Worm (Caenorhabditis elegans) whole organism, late embryonic: ENCODE measurements around the gene W08E12.7.
A peak's percentile ranks its signal among the peaks of the same experiment; 100 is the strongest.
"Not testable (repeated sequence)": the region's sequence is repeated elsewhere in the genome, so short reads cannot be mapped to it uniquely, and the experiment has no call there.

Experiments
- T23F11.4 ChIP-seq: fragments of 200-800 bp; sonication (Bioruptor generic); optimal IDR thresholded peaks from 2 replicates; lab custom pipeline; 2018; ENCODE audit warnings: mild to moderate bottlenecking, missing genetic modification characterization, missing compliant biosample characterization
- Y22D7AL.16 ChIP-seq: sonication (generic microtip); optimal IDR thresholded peaks from 2 replicates; lab custom pipeline; 2016; ENCODE audit warnings: missing genetic modification characterization, missing compliant biosample characterization
- ahr-1 ChIP-seq: sonication (generic microtip); optimal IDR thresholded peaks from 2 replicates; lab custom pipeline; 2016; ENCODE audit warnings: missing genetic modification characterization, missing compliant biosample characterization
- ama-1 ChIP-seq: fragments of 150-350 bp; optimal IDR thresholded peaks from 2 replicates; lab custom pipeline; 2014
- ceh-14 ChIP-seq: sonication (generic microtip); optimal IDR thresholded peaks from 2 replicates; lab custom pipeline; 2016; ENCODE audit warnings: missing genotype, missing genetic modification characterization, missing compliant biosample characterization
- ceh-18 ChIP-seq: sonication (generic microtip); optimal IDR thresholded peaks from 2 replicates; lab custom pipeline; 2016; ENCODE audit warnings: missing genetic modification characterization, missing compliant biosample characterization
- ceh-19 ChIP-seq: fragments of 200-800 bp; sonication (Bioruptor generic); optimal IDR thresholded peaks from 2 replicates; lab custom pipeline; 2018; ENCODE audit warnings: mild to moderate bottlenecking, missing genetic modification characterization, missing compliant biosample characterization
- ceh-31 ChIP-seq: sonication (generic microtip); optimal IDR thresholded peaks from 2 replicates; lab custom pipeline; 2016; ENCODE audit warnings: missing genetic modification characterization, missing compliant biosample characterization
- ceh-34 ChIP-seq: sonication (generic microtip); optimal IDR thresholded peaks from 2 replicates; lab custom pipeline; 2016; ENCODE audit warnings: mild to moderate bottlenecking, missing genetic modification characterization, missing compliant biosample characterization
- ceh-48 ChIP-seq: sonication (generic microtip); optimal IDR thresholded peaks from 2 replicates; lab custom pipeline; 2016; ENCODE audit warnings: missing genetic modification characterization, inconsistent platforms, missing compliant biosample characterization
- dve-1 ChIP-seq: sonication (generic microtip); optimal IDR thresholded peaks from 2 replicates; lab custom pipeline; 2017; ENCODE audit warnings: antibody characterized with exemption, mild to moderate bottlenecking, missing genetic modification characterization, missing compliant biosample characterization
- elt-2 ChIP-seq: sonication (generic microtip); optimal IDR thresholded peaks from 2 replicates; lab custom pipeline; 2016; ENCODE audit warnings: missing genetic modification reagents, missing genetic modification characterization, missing compliant biosample characterization
- ets-4 ChIP-seq: sonication (generic microtip); optimal IDR thresholded peaks from 2 replicates; lab custom pipeline; 2016; ENCODE audit warnings: missing genetic modification characterization, missing compliant biosample characterization
- fax-1 ChIP-seq: sonication (generic microtip); optimal IDR thresholded peaks from 2 replicates; lab custom pipeline; 2016; ENCODE audit warnings: missing genotype, missing genetic modification characterization, missing compliant biosample characterization
- fkh-10 ChIP-seq: fragments of 150-350 bp; optimal IDR thresholded peaks from 2 replicates; lab custom pipeline; 2014; ENCODE audit warnings: missing biosample characterization, missing genetic modification reagents, missing genetic modification characterization
- gmeb-2 ChIP-seq: sonication (generic microtip); optimal IDR thresholded peaks from 2 replicates; lab custom pipeline; 2016; ENCODE audit warnings: missing genetic modification characterization, inconsistent platforms, missing compliant biosample characterization
- hlh-13 ChIP-seq: fragments of 200-800 bp; sonication (Bioruptor generic); optimal IDR thresholded peaks from 2 replicates; lab custom pipeline; 2018; ENCODE audit warnings: mild to moderate bottlenecking, missing genetic modification characterization, missing compliant biosample characterization
- hlh-6 ChIP-seq: sonication (generic microtip); optimal IDR thresholded peaks from 2 replicates; lab custom pipeline; 2016; ENCODE audit warnings: missing genotype, missing genetic modification characterization, missing compliant biosample characterization
- nfya-1 ChIP-seq: sonication (generic microtip); optimal IDR thresholded peaks from 2 replicates; lab custom pipeline; 2017; ENCODE audit warnings: missing genetic modification characterization, mild to moderate bottlenecking, missing compliant biosample characterization, antibody characterized with exemption, moderate library complexity
- nhr-11 ChIP-seq: fragments of 150-350 bp; optimal IDR thresholded peaks from 2 replicates; lab custom pipeline; 2014; ENCODE audit warnings: missing biosample characterization, missing genetic modification characterization
- nhr-232 ChIP-seq: sonication (generic microtip); optimal IDR thresholded peaks from 2 replicates; lab custom pipeline; 2016; ENCODE audit warnings: missing genetic modification characterization, missing compliant biosample characterization
- odd-2 ChIP-seq: sonication (generic microtip); optimal IDR thresholded peaks from 2 replicates; lab custom pipeline; 2017; ENCODE audit warnings: antibody characterized with exemption, mild to moderate bottlenecking, missing genetic modification characterization, missing compliant biosample characterization
- pha-2 ChIP-seq: sonication (generic microtip); optimal IDR thresholded peaks from 2 replicates; lab custom pipeline; 2017; ENCODE audit warnings: mild to moderate bottlenecking, missing genetic modification characterization, missing compliant biosample characterization
- pha-4 ChIP-seq: fragments of 150-350 bp; optimal IDR thresholded peaks from 2 replicates; lab custom pipeline; 2018; ENCODE audit warnings: missing biosample characterization, missing genetic modification reagents, missing genetic modification characterization
- pqm-1 ChIP-seq: sonication (generic microtip); optimal IDR thresholded peaks from 2 replicates; lab custom pipeline; 2016; ENCODE audit warnings: missing genetic modification characterization, missing compliant biosample characterization
- ref-2 ChIP-seq: sonication (generic microtip); optimal IDR thresholded peaks from 2 replicates; lab custom pipeline; 2016; ENCODE audit warnings: missing genetic modification characterization, missing compliant biosample characterization
- rnt-1 ChIP-seq: sonication (generic microtip); optimal IDR thresholded peaks from 2 replicates; lab custom pipeline; 2016; ENCODE audit warnings: missing genetic modification characterization, missing compliant biosample characterization
- sox-2 ChIP-seq: fragments of 200-800 bp; sonication (Bioruptor generic); IDR thresholded peaks from 2 replicates; pipeline ENCODE4 v1.3.6; 2022; ENCODE audit warnings: missing genetic modification reagents, missing genetic modification characterization, missing compliant biosample characterization
- sox-4 ChIP-seq: sonication (generic microtip); optimal IDR thresholded peaks from 2 replicates; lab custom pipeline; 2017; ENCODE audit warnings: mild to moderate bottlenecking, missing genetic modification characterization, inconsistent platforms, missing compliant biosample characterization
- syd-9 ChIP-seq: sonication (generic microtip); optimal IDR thresholded peaks from 2 replicates; lab custom pipeline; 2016; ENCODE audit warnings: mild to moderate bottlenecking, missing genetic modification characterization, moderate library complexity, missing compliant biosample characterization
- tbx-2 ChIP-seq: sonication (generic microtip); optimal IDR thresholded peaks from 2 replicates; lab custom pipeline; 2016; ENCODE audit warnings: missing genetic modification characterization, missing compliant biosample characterization
- ttx-3 ChIP-seq: sonication (generic microtip); optimal IDR thresholded peaks from 2 replicates; lab custom pipeline; 2016; ENCODE audit warnings: missing genetic modification reagents, missing genetic modification characterization, missing compliant biosample characterization
- unc-3 ChIP-seq, 2 experiments: fragments of 200-800 bp in 1 of 2; sonication (Bioruptor generic) in 1 of 2; sonication (generic microtip) in 1 of 2; conservative IDR thresholded peaks in 1 of 2; optimal IDR thresholded peaks in 1 of 2; 2 replicates each; pipeline versions ENCODE4 v1.3.6 to Lab custom; 2016 to 2022; ENCODE audit warnings: missing compliant biosample characterization in 2 of 2, missing genetic modification characterization in 2 of 2, missing genetic modification reagents in 1 of 2
- unc-42 ChIP-seq: sonication (generic microtip); optimal IDR thresholded peaks from 2 replicates; lab custom pipeline; 2016; ENCODE audit warnings: missing genotype, missing genetic modification characterization, missing compliant biosample characterization
- unc-55 ChIP-seq: sonication (generic microtip); optimal IDR thresholded peaks from 2 replicates; lab custom pipeline; 2017; ENCODE audit warnings: missing biosample characterization, missing genetic modification reagents, missing genetic modification characterization
- zip-5 ChIP-seq: sonication (generic microtip); optimal IDR thresholded peaks from 2 replicates; lab custom pipeline; 2016; ENCODE audit warnings: missing genetic modification characterization, missing compliant biosample characterization
- ztf-16 ChIP-seq: sonication (generic microtip); optimal IDR thresholded peaks from 2 replicates; lab custom pipeline; 2017; ENCODE audit warnings: missing genetic modification characterization, missing compliant biosample characterization

Gene W08E12.7

DNA sequence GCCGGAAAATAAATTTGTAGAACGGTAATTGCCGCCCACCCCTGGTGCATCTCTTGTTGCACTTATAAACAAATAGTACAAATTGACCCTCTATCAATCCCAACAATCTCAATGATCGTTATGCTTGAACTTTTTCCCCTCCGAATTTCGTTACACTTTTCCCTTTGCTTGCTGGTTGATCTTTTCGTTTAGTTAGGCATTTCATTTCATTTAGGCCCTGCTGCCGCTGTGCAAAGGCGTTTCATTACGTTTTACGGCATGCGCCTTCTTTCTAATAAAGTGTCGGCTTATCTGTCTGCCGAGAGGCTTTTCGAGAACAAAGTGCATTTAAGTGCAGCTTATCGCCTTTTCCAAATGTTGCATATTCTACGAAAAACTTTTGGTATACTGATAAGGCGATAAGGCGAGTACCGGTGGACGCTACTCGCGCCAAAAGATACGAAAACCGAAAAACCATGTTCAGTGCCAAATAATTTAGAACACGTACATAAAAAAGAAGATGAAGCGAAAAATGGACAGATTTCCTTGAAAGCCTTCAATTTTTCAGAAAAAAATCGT, 15.8 kb downstream of the W08E12.7 start:
- peak; percentile 42 for TF ChIP-seq elt-2
- TF ChIP-seq sox-2 = no peak
- no peak for TF ChIP-seq pha-4 (tag; lab: Kevin White, UChicago)

DNA sequence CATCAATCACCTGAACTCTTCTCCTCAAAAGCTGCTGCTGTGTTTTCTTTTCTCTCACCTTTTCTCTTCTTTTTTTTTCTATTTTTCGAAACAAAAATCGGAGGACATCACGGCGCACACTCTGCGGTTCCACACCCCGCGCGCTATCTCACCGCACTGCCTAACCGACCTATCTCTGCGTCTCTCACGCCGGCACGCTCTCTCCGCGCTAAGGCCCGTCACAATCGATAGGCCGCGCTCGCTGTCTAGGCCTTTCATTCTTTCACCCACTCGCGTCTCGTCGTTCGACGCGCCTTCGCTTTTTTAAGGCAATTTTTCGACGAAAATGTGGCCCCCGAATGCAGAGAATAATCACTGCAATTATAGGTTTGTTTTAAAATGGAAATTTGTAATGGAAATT, 16.3 kb downstream of the W08E12.7 start, which contains the start of gene zip-11:
Gene zip-11, plus strand, starts transcription at position 34 of the 400 bp plus-strand sequence.
- TF ChIP-seq ceh-18 (tag; lab: Kevin White, UChicago) (peak; percentile 65), dve-1 (tag; lab: Kevin White, UChicago) (no peak), unc-3 (GFP tag; conservative IDR thresholded peaks at IDR 0.05; lab: Robert Waterston, UW) (no peak), unc-3 (tag; optimal IDR thresholded peaks at IDR 0.05; lab: Kevin White, UChicago) (no peak), ceh-31 (tag; lab: Kevin White, UChicago) (peak; percentile 72), ets-4 (tag; lab: Kevin White, UChicago) (peak; percentile 30), hlh-13 (GFP tag; lab: Kevin White, UChicago) (no peak), nhr-11 (tag; lab: Kevin White, UChicago) (no peak), tbx-2 (tag; lab: Kevin White, UChicago) (peak; percentile 15), ceh-19 (GFP tag; lab: Kevin White, UChicago) (no peak), gmeb-2 (tag; lab: Kevin White, UChicago) (no peak), ceh-48 (tag; lab: Kevin White, UChicago) (peak; percentile 31), pha-2 (tag; lab: Kevin White, UChicago) (no peak), unc-55 (peak; percentile 73), ttx-3 (tag; lab: Kevin White, UChicago) (no peak), fax-1 (no peak), rnt-1 (tag; lab: Kevin White, UChicago) (peak; percentile 64), ref-2 (tag; lab: Kevin White, UChicago) (peak; percentile 14), hlh-6 (tag; lab: Kevin White, UChicago) (no peak), Y22D7AL.16 (no peak), fkh-10 (GFP tag; lab: Kevin White, UChicago) (no peak), sox-4 (tag; lab: Kevin White, UChicago) (no peak), ceh-34 (peak; percentile 0), ztf-16 (tag; lab: Kevin White, UChicago) (no peak), T23F11.4 (GFP tag; lab: Kevin White, UChicago) (no peak), elt-2 (no peak), ceh-14 (tag; lab: Kevin White, UChicago) (no peak), zip-5 (tag; lab: Kevin White, UChicago) (no peak), nfya-1 (tag; lab: Kevin White, UChicago) (peak; percentile 10), syd-9 (tag; lab: Kevin White, UChicago) (no peak), odd-2 (tag; lab: Kevin White, UChicago) (no peak), unc-42 (tag; lab: Kevin White, UChicago) (no peak)

ce11 chrIV:3331758-3332157, 36.8 kb downstream of the W08E12.7 start, which contains the start of gene F42A6.5:
F42A6.5 (minus strand) TSS chrIV:3331858.
- not testable (repeated sequence) for TF ChIP-seq pqm-1, ahr-1, odd-2 (tag; lab: Kevin White, UChicago)
- TF ChIP-seq, all 69 proteins: peak for 0; not testable (repeated sequence) for 69

DNA sequence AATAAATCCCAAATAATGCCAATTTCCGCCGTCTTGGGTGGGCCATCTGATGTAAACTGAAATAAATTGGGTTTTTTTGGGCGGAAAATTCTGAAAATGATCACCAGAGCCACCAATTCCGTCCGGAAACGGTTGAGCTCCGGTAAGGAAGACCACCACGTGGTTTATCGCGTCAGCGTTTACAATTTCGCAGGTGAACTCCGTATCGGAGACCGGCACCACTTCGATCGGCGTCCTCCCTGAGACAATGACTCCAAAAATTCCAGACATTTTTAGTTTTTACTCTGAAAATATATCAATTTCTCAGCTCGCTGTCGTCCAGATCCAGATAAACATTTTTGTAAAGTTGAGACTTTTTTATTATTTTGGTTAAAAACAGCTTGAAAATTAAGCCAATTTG, 41.6 kb downstream of the W08E12.7 start, which contains the start of gene F42A6.6:
Gene F42A6.6, minus strand, starts transcription at position 289 of the 400 bp plus-strand sequence.
- no peak for TF ChIP-seq fkh-10 (GFP tag; lab: Kevin White, UChicago)
- TF ChIP-seq ama-1 (lab: Kevin White, UChicago) = peak; percentile 88
- no peak for TF ChIP-seq nhr-232 (tag; lab: Kevin White, UChicago)
